Worm (Caenorhabditis elegans) whole organism, early embryonic: Measurements from ENCODE around the gene cls-3.

Experiments used
- B0310.2 ChIP-seq: sonication (generic microtip); optimal IDR thresholded peaks from 2 replicates; lab custom pipeline; 2016; ENCODE audit warnings: mild to moderate bottlenecking, missing genetic modification characterization, missing compliant biosample characterization
- ama-1 ChIP-seq: fragments of 150-350 bp; optimal IDR thresholded peaks from 2 replicates; lab custom pipeline; 2014

DNA sequence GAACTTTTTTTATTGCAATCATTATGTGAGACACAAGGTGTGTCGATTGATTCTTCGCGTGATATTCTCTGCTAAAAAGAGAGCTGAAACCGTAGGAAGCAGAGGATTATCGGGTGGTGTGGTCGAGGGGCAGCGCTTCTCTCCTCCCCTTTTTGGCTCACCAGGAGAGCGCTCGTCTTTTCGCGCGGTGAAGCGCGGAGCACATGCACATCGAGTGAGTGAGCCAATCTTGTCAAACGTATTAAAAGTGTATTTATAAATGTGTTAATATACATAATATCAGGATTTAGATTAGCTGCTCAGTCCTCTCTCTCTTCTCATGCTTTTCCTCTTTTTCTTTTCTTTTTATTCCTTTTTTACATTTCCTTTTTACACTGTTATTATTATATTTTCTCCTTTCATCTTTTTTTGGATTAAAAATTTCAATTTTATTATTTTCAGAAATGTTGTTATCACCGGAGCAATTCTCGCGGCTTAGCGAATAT is 28.2 kb downstream of the cls-3 start, which contains the start of gene dgk-3:
- TF ChIP-seq B0310.2: no peak
- no peak for TF ChIP-seq ama-1
